Fruit fly (Drosophila melanogaster) whole organism, embryonic: ENCODE measurements around the gene CG31360.

ENCODE experiments used
- Antp ChIP-seq: fragments of 200-800 bp; sonication (Bioruptor generic); optimal IDR thresholded peaks from 3 replicates; lab custom pipeline; 2016; ENCODE audit warnings: missing biosample characterization, missing genetic modification characterization
- CG11247 ChIP-seq: fragments of 200-800 bp; sonication (Bioruptor generic); IDR thresholded peaks from 2 replicates; pipeline ENCODE4 v1.3.6; 2022; ENCODE audit warnings: missing biosample characterization, missing genetic modification characterization
- CG12236 ChIP-seq: fragments of 200-800 bp; sonication (Bioruptor generic); optimal IDR thresholded peaks from 2 replicates; lab custom pipeline; 2016; ENCODE audit warnings: missing biosample characterization, missing genetic modification characterization
- CG13894 ChIP-seq: fragments of 200-800 bp; sonication (Bioruptor generic); optimal IDR thresholded peaks from 3 replicates; lab custom pipeline; 2018; ENCODE audit warnings: missing biosample characterization, mild to moderate bottlenecking, missing genetic modification characterization, moderate library complexity
- CG15514 ChIP-seq: fragments of 200-800 bp; sonication (Bioruptor generic); optimal IDR thresholded peaks from 3 replicates; lab custom pipeline; 2017; ENCODE audit warnings: missing biosample characterization, missing genetic modification characterization, mild to moderate bottlenecking, moderate library complexity, missing genetic modification reagents
- CG2116 ChIP-seq: fragments of 200-800 bp; sonication (Bioruptor generic); optimal IDR thresholded peaks from 3 replicates; lab custom pipeline; 2018; ENCODE audit warnings: missing biosample characterization, mild to moderate bottlenecking, missing genetic modification characterization
- CG3065 ChIP-seq: fragments of 200-800 bp; sonication (Bioruptor generic); optimal IDR thresholded peaks from 2 replicates; lab custom pipeline; 2016; ENCODE audit warnings: missing biosample characterization, missing genetic modification characterization
- CG33213 ChIP-seq: fragments of 200-800 bp; sonication (Bioruptor generic); optimal IDR thresholded peaks from 3 replicates; lab custom pipeline; 2016; ENCODE audit warnings: missing biosample characterization, missing genetic modification characterization
- CG3847 ChIP-seq: fragments of 200-800 bp; sonication (Bioruptor generic); IDR thresholded peaks from 2 replicates; pipeline ENCODE4 v1.3.6; 2022; ENCODE audit warnings: missing biosample characterization, missing genetic modification characterization
- CG4404 ChIP-seq: fragments of 200-800 bp; sonication (Bioruptor generic); IDR thresholded peaks from 2 replicates; pipeline ENCODE4 v1.3.6; 2022; ENCODE audit warnings: missing biosample characterization, missing genetic modification characterization
- CG4617 ChIP-seq: fragments of 200-800 bp; sonication (Bioruptor generic); optimal IDR thresholded peaks from 3 replicates; lab custom pipeline; 2016; ENCODE audit warnings: missing biosample characterization, missing genetic modification characterization, borderline replicate concordance
- CG6791 ChIP-seq: fragments of 200-800 bp; sonication (Bioruptor generic); IDR thresholded peaks from 3 replicates; pipeline ENCODE4 v1.3.6; 2022; ENCODE audit warnings: missing biosample characterization, missing genetic modification characterization; ENCODE audit not compliant: partially characterized antibody
- CG9437 ChIP-seq: fragments of 200-800 bp; sonication (Bioruptor generic); optimal IDR thresholded peaks from 2 replicates; lab custom pipeline; 2018; ENCODE audit warnings: missing biosample characterization, mild to moderate bottlenecking, missing genetic modification characterization
- Dad ChIP-seq: fragments of 200-800 bp; sonication (Bioruptor generic); optimal IDR thresholded peaks from 3 replicates; lab custom pipeline; 2016; ENCODE audit warnings: missing biosample characterization, missing genetic modification characterization
- Deaf1 ChIP-seq: fragments of 200-800 bp; optimal IDR thresholded peaks from 3 replicates; lab custom pipeline; 2019; ENCODE audit warnings: missing biosample characterization, mild to moderate bottlenecking, missing genetic modification characterization, moderate library complexity
- Dp ChIP-seq: fragments of 200-800 bp; sonication (Bioruptor generic); optimal IDR thresholded peaks from 2 replicates; lab custom pipeline; 2018; ENCODE audit warnings: missing biosample characterization, mild to moderate bottlenecking, missing genetic modification characterization, moderate library complexity
- Fer3 ChIP-seq: fragments of 200-800 bp; sonication (Bioruptor generic); optimal IDR thresholded peaks from 2 replicates; lab custom pipeline; 2018; ENCODE audit warnings: missing biosample characterization, mild to moderate bottlenecking, missing genetic modification characterization, moderate library complexity
- H2.0 ChIP-seq: fragments of 200-800 bp; sonication (Bioruptor generic); IDR thresholded peaks from 2 replicates; pipeline ENCODE4 v1.3.6; 2022; ENCODE audit warnings: missing biosample characterization, missing genetic modification characterization
- HmgD ChIP-seq: fragments of 200-800 bp; sonication (Bioruptor generic); optimal IDR thresholded peaks from 3 replicates; lab custom pipeline; 2016; ENCODE audit warnings: missing biosample characterization, missing genetic modification characterization
- Hmr ChIP-seq: fragments of 200-800 bp; sonication (Bioruptor generic); optimal IDR thresholded peaks from 3 replicates; lab custom pipeline; 2017; ENCODE audit warnings: mild to moderate bottlenecking, missing biosample characterization, missing genetic modification reagents, missing genetic modification characterization
- PHDP ChIP-seq: fragments of 200-800 bp; sonication (Bioruptor generic); optimal IDR thresholded peaks from 3 replicates; lab custom pipeline; 2018; ENCODE audit warnings: missing biosample characterization, mild to moderate bottlenecking, missing genetic modification characterization, moderate library complexity
- Sox102F ChIP-seq: fragments of 200-800 bp; sonication (Bioruptor generic); optimal IDR thresholded peaks from 2 replicates; lab custom pipeline; 2018; ENCODE audit warnings: missing biosample characterization, mild to moderate bottlenecking, missing genetic modification characterization, moderate library complexity
- Tbp ChIP-seq: fragments of >200 bp; optimal IDR thresholded peaks from 2 replicates; lab custom pipeline; 2018; ENCODE audit warnings: missing biosample characterization, missing genetic modification characterization
- ara ChIP-seq: fragments of 200-800 bp; sonication (Bioruptor generic); IDR thresholded peaks from 2 replicates; pipeline ENCODE4 v1.3.6; 2022; ENCODE audit warnings: missing biosample characterization, missing genetic modification characterization
- ato ChIP-seq: fragments of 200-800 bp; sonication (Bioruptor generic); IDR thresholded peaks from 2 replicates; pipeline ENCODE4 v1.3.6; 2022; ENCODE audit warnings: missing biosample characterization, missing genetic modification characterization; ENCODE audit not compliant: partially characterized antibody
- bbx ChIP-seq: fragments of 200-800 bp; sonication (Bioruptor generic); IDR thresholded peaks from 2 replicates; pipeline ENCODE4 v1.3.6; 2022; ENCODE audit warnings: missing biosample characterization, missing genetic modification characterization; ENCODE audit not compliant: partially characterized antibody
- bsh ChIP-seq, 2 experiments: fragments of 200-800 bp; sonication (Bioruptor generic); optimal IDR thresholded peaks; 2 replicates each; lab custom pipeline; 2017 to 2018; ENCODE audit warnings: mild to moderate bottlenecking in 2 of 2, missing biosample characterization in 2 of 2, missing genetic modification characterization in 2 of 2, moderate library complexity in 1 of 2
- corto ChIP-seq: fragments of 200-800 bp; sonication (Bioruptor generic); optimal IDR thresholded peaks from 2 replicates; lab custom pipeline; 2016; ENCODE audit warnings: missing biosample characterization, mild to moderate bottlenecking, missing genetic modification characterization, moderate library complexity
- crol ChIP-seq: fragments of 200-800 bp; sonication (Bioruptor generic); IDR thresholded peaks from 2 replicates; pipeline ENCODE4 v1.3.6; 2022; ENCODE audit warnings: missing biosample characterization, missing genetic modification characterization
- dati ChIP-seq: fragments of 200-800 bp; sonication (Bioruptor generic); IDR thresholded peaks from 2 replicates; pipeline ENCODE4 v1.3.6; 2022; ENCODE audit warnings: missing biosample characterization, missing genetic modification characterization
- dmrt11E ChIP-seq: fragments of 200-800 bp; sonication (Bioruptor generic); optimal IDR thresholded peaks from 3 replicates; lab custom pipeline; 2018; ENCODE audit warnings: missing biosample characterization, mild to moderate bottlenecking, missing genetic modification characterization, moderate library complexity
- ewg ChIP-seq: fragments of 200-800 bp; sonication (Bioruptor generic); optimal IDR thresholded peaks from 3 replicates; lab custom pipeline; 2017; ENCODE audit warnings: mild to moderate bottlenecking, missing biosample characterization, missing genetic modification reagents, missing genetic modification characterization
- gcm ChIP-seq: fragments of 200-800 bp; sonication (Bioruptor generic); optimal IDR thresholded peaks from 2 replicates; lab custom pipeline; 2019; ENCODE audit warnings: missing biosample characterization, mild to moderate bottlenecking, missing genetic modification characterization, moderate library complexity
- hth ChIP-seq: fragments of >200 bp; optimal IDR thresholded peaks from 2 replicates; lab custom pipeline; 2017; ENCODE audit warnings: inconsistent platforms
- jumu ChIP-seq: fragments of 200-800 bp; sonication (Bioruptor generic); optimal IDR thresholded peaks from 3 replicates; lab custom pipeline; 2016; ENCODE audit warnings: missing biosample characterization, missing genetic modification characterization
- klu ChIP-seq: fragments of 200-800 bp; sonication (Bioruptor generic); IDR thresholded peaks from 2 replicates; pipeline ENCODE4 v1.3.6; 2022; ENCODE audit warnings: missing biosample characterization, missing genetic modification characterization
- lov ChIP-seq, 2 experiments: fragments of 200-800 bp in 1 of 2; fragments of >200 bp in 1 of 2; sonication (Bioruptor generic) in 1 of 2; IDR thresholded peaks in 1 of 2; optimal IDR thresholded peaks in 1 of 2; 2 replicates in 1 of 2; 3 replicates in 1 of 2; pipeline versions ENCODE4 v1.3.6 to Lab custom; 2017 to 2022; ENCODE audit warnings: missing biosample characterization in 1 of 2, missing genetic modification characterization in 1 of 2
- nerfin-1 ChIP-seq: fragments of 200-800 bp; sonication (Bioruptor generic); optimal IDR thresholded peaks from 3 replicates; lab custom pipeline; 2019; ENCODE audit warnings: missing biosample characterization, mild to moderate bottlenecking, missing genetic modification characterization, moderate library complexity
- p53 ChIP-seq: fragments of 200-800 bp; sonication (Bioruptor generic); optimal IDR thresholded peaks from 2 replicates; lab custom pipeline; 2016; ENCODE audit warnings: missing biosample characterization, missing genetic modification characterization
- pan ChIP-seq, 4 experiments: fragments of >200 bp in 3 of 4; fragments of 200-800 bp in 1 of 4; sonication (Bioruptor generic) in 1 of 4; optimal IDR thresholded peaks in 3 of 4; IDR thresholded peaks in 1 of 4; 2 replicates each; pipeline versions ENCODE4 v1.3.6 to Lab custom; 2017 to 2022; ENCODE audit warnings: missing biosample characterization in 2 of 4, missing genetic modification characterization in 2 of 4, mixed read lengths in 1 of 4
- schlank ChIP-seq: fragments of 200-800 bp; sonication (Bioruptor generic); optimal IDR thresholded peaks from 2 replicates; lab custom pipeline; 2018; ENCODE audit warnings: missing biosample characterization, mild to moderate bottlenecking, missing genetic modification characterization
- scrt ChIP-seq: fragments of 200-800 bp; sonication (Bioruptor generic); optimal IDR thresholded peaks from 2 replicates; lab custom pipeline; 2018; ENCODE audit warnings: missing biosample characterization, mild to moderate bottlenecking, missing genetic modification characterization, moderate library complexity
- sens-2 ChIP-seq: fragments of 200-800 bp; sonication (Bioruptor generic); IDR thresholded peaks from 2 replicates; pipeline ENCODE4 v1.3.6; 2022; ENCODE audit warnings: missing biosample characterization, missing genetic modification characterization
- seq ChIP-seq: fragments of 200-800 bp; sonication (Bioruptor generic); IDR thresholded peaks from 2 replicates; pipeline ENCODE4 v1.3.6; 2022; ENCODE audit warnings: missing biosample characterization, missing genetic modification characterization
- stwl ChIP-seq: fragments of 200-800 bp; sonication (Bioruptor generic); optimal IDR thresholded peaks from 3 replicates; lab custom pipeline; 2018; ENCODE audit warnings: missing biosample characterization, mild to moderate bottlenecking, missing genetic modification characterization, moderate library complexity
- tin ChIP-seq: fragments of 200-800 bp; sonication (Bioruptor generic); optimal IDR thresholded peaks from 3 replicates; lab custom pipeline; 2016; ENCODE audit warnings: missing biosample characterization, missing genetic modification characterization
- z ChIP-seq: fragments of 200-800 bp; sonication (Bioruptor generic); IDR thresholded peaks from 3 replicates; pipeline ENCODE4 v1.3.6; 2022; ENCODE audit warnings: missing biosample characterization, missing genetic modification characterization
- zen ChIP-seq: fragments of 200-800 bp; sonication (Bioruptor generic); optimal IDR thresholded peaks from 3 replicates; lab custom pipeline; 2018; ENCODE audit warnings: missing biosample characterization, mild to moderate bottlenecking, missing genetic modification characterization, moderate library complexity

Gene CG31360

dm6 chr3R:17716858-17717596 is 32.1 kb downstream of the CG31360 start (continued):
- TF ChIP-seq Dp (GFP tag; lab: Kevin White, UChicago) (peak; percentile 7), ara (GFP tag; lab: Robert Waterston, UW) (no peak), tin (no peak), nerfin-1 (peak; percentile 46), bsh (GFP tag; optimal IDR thresholded peaks at IDR 0.05; lab: Kevin White, UChicago) (no peak), Tbp (no peak), CG33213 (GFP tag; lab: Kevin White, UChicago) (no peak), Antp (GFP tag; lab: Kevin White, UChicago) (peak; percentile 37), CG11247 (GFP tag; lab: Robert Waterston, UW) (no peak), klu (GFP tag; lab: Robert Waterston, UW) (no peak), gcm (peak; percentile 7), HmgD (GFP tag; lab: Kevin White, UChicago) (peak; percentile 78), PHDP (tag; lab: Kevin White, UChicago) (peak; percentile 2), CG6791 (GFP tag; lab: Robert Waterston, UW) (no peak), CG3065 (no peak), CG12236 (GFP tag; lab: Kevin White, UChicago) (no peak), z (GFP tag; lab: Robert Waterston, UW) (no peak), pan (optimal IDR thresholded peaks at IDR 0.05; lab: Kevin White, UChicago) (no peak), pan (GFP tag; optimal IDR thresholded peaks at IDR 0.05 in 1 of 2, IDR thresholded peaks at IDR 0.05 in 1 of 2) (no peak), ewg (peak; percentile 82), Dad (GFP tag; lab: Kevin White, UChicago) (no peak), dmrt11E (tag; lab: Kevin White, UChicago) (no peak), seq (GFP tag; lab: Robert Waterston, UW) (no peak), CG3847 (no peak), scrt (GFP tag; lab: Kevin White, UChicago) (peak; percentile 34), Deaf1 (tag; lab: Kevin White, UChicago) (peak; percentile 75), dati (GFP tag; lab: Robert Waterston, UW) (no peak), p53 (GFP tag; lab: Kevin White, UChicago) (no peak), corto (GFP tag; lab: Kevin White, UChicago) (peak; percentile 41), schlank (tag; lab: Kevin White, UChicago) (no peak), ato (GFP tag; lab: Robert Waterston, UW) (no peak), stwl (tag; lab: Kevin White, UChicago) (peak; percentile 46), jumu (peak; percentile 44), CG4617 (GFP tag; lab: Kevin White, UChicago) (no peak), lov (optimal IDR thresholded peaks at IDR 0.05; lab: Kevin White, UChicago) (no peak), lov (GFP tag; IDR thresholded peaks at IDR 0.05; lab: Robert Waterston, UW) (no peak), Sox102F (GFP tag; lab: Kevin White, UChicago) (no peak), crol (no peak), zen (tag; lab: Kevin White, UChicago) (peak; percentile 72), sens-2 (GFP tag; lab: Robert Waterston, UW) (no peak), Hmr (peak; percentile 37), hth (lab: Kevin White, UChicago) (no peak), CG13894 (peak; percentile 37), CG15514 (peak; percentile 47), CG4404 (GFP tag; lab: Robert Waterston, UW) (no peak), CG9437 (GFP tag; lab: Kevin White, UChicago) (no peak), CG2116 (GFP tag; lab: Kevin White, UChicago) (peak; percentile 49), Fer3 (tag; lab: Kevin White, UChicago) (peak; percentile 26), H2.0 (GFP tag; lab: Robert Waterston, UW) (no peak), bbx (no peak)
